Worm (Caenorhabditis elegans) whole organism, L4 larva: ENCODE results near the gene W08F4.5.

Experiments used
- ceh-32 ChIP-seq: sonication (generic microtip); optimal IDR thresholded peaks from 2 replicates; lab custom pipeline; 2016; ENCODE audit warnings: mild to moderate bottlenecking, missing genetic modification characterization, missing compliant biosample characterization; ENCODE audit not compliant: poor library complexity
- ceh-62 ChIP-seq: sonication (generic microtip); optimal IDR thresholded peaks from 2 replicates; lab custom pipeline; 2017; ENCODE audit warnings: missing biosample characterization, missing genetic modification characterization
- unc-130 ChIP-seq: sonication (generic microtip); optimal IDR thresholded peaks from 2 replicates; lab custom pipeline; 2016; ENCODE audit warnings: missing genetic modification reagents, missing genetic modification characterization, missing compliant biosample characterization
- unc-62 ChIP-seq, 3 experiments: fragments of 150-350 bp in 1 of 3; sonication (generic microtip); optimal IDR thresholded peaks in 2 of 3; peaks in 1 of 3; 1 replicate in 1 of 3; 2 replicates in 2 of 3; lab custom pipeline; 2014 to 2017; ENCODE audit warnings: missing biosample characterization in 3 of 3, missing genetic modification characterization in 3 of 3, missing genetic modification reagents in 3 of 3, missing genotype in 1 of 3

ce11 chrII:577632-578031 lies 9.0 kb upstream of the W08F4.5 start, which contains the start of gene W08F4.7:
- TF ChIP-seq ceh-62 (tag; lab: Kevin White, UChicago) (no peak), ceh-32 (no peak), unc-130 (GFP tag; lab: Kevin White, UChicago) (no peak), unc-62 (GFP tag; optimal IDR thresholded peaks at IDR 0.05 in 1 of 2; lab: Kevin White, UChicago) (no peak), unc-62 (tag; optimal IDR thresholded peaks at IDR 0.05; lab: Kevin White, UChicago) (no peak)
